Worm (Caenorhabditis elegans) whole organism, L2 larva: ENCODE results near the gene dhs-6.

Experiments
- R02D3.7 ChIP-seq: fragments of 150-350 bp; optimal IDR thresholded peaks from 2 replicates; lab custom pipeline; 2014; ENCODE audit warnings: missing biosample characterization, missing genetic modification characterization
- Y55F3AM.14 ChIP-seq: fragments of 200-800 bp; sonication (Bioruptor generic); optimal IDR thresholded peaks from 2 replicates; lab custom pipeline; 2018; ENCODE audit warnings: mild to moderate bottlenecking, missing genetic modification characterization, missing compliant biosample characterization
- ZK546.5 ChIP-seq: sonication (generic microtip); optimal IDR thresholded peaks from 2 replicates; lab custom pipeline; 2017; ENCODE audit warnings: missing biosample characterization, missing genetic modification characterization
- aly-2 ChIP-seq: fragments of 150-350 bp; optimal IDR thresholded peaks from 2 replicates; lab custom pipeline; 2014; ENCODE audit warnings: missing biosample characterization, missing genetic modification characterization
- ama-1 ChIP-seq: fragments of 150-350 bp; optimal IDR thresholded peaks from 2 replicates; lab custom pipeline; 2018; ENCODE audit warnings: inconsistent platforms
- blmp-1 ChIP-seq: sonication (generic microtip); optimal IDR thresholded peaks from 2 replicates; lab custom pipeline; 2017; ENCODE audit warnings: missing genetic modification characterization, mild to moderate bottlenecking, missing compliant biosample characterization, antibody characterized with exemption, moderate library complexity; ENCODE audit not compliant: insufficient read depth
- ceh-16 ChIP-seq: fragments of 150-350 bp; optimal IDR thresholded peaks from 2 replicates; lab custom pipeline; 2014; ENCODE audit warnings: missing biosample characterization, missing genetic modification characterization
- ceh-82 ChIP-seq: fragments of 150-350 bp; optimal IDR thresholded peaks from 2 replicates; lab custom pipeline; 2014; ENCODE audit warnings: missing biosample characterization, missing genetic modification characterization
- dmd-4 ChIP-seq: sonication (generic microtip); optimal IDR thresholded peaks from 2 replicates; lab custom pipeline; 2017; ENCODE audit warnings: missing biosample characterization, missing genetic modification characterization
- egl-27 ChIP-seq: sonication (generic microtip); optimal IDR thresholded peaks from 3 replicates; lab custom pipeline; 2017; ENCODE audit warnings: missing biosample characterization, missing genetic modification reagents, missing genetic modification characterization
- elt-1 ChIP-seq: fragments of 150-350 bp; optimal IDR thresholded peaks from 2 replicates; lab custom pipeline; 2014; ENCODE audit warnings: missing biosample characterization, missing genetic modification characterization
- fos-1 ChIP-seq: fragments of 150-350 bp; optimal IDR thresholded peaks from 2 replicates; lab custom pipeline; 2014; ENCODE audit warnings: missing biosample characterization, missing genetic modification characterization
- gmeb-1 ChIP-seq: fragments of 150-350 bp; optimal IDR thresholded peaks from 2 replicates; lab custom pipeline; 2014; ENCODE audit warnings: missing biosample characterization, missing genetic modification characterization
- lin-13 ChIP-seq: fragments of 150-350 bp; optimal IDR thresholded peaks from 2 replicates; lab custom pipeline; 2014; ENCODE audit warnings: missing biosample characterization, missing genetic modification reagents, missing genetic modification characterization
- lin-39 ChIP-seq: fragments of 150-350 bp; optimal IDR thresholded peaks from 2 replicates; lab custom pipeline; 2014; ENCODE audit warnings: missing biosample characterization, missing genetic modification reagents, missing genetic modification characterization
- lsy-2 ChIP-seq, 2 experiments: fragments of 150-350 bp in 1 of 2; sonication (generic microtip) in 1 of 2; optimal IDR thresholded peaks; 2 replicates each; lab custom pipeline; 2014 to 2017; ENCODE audit warnings: missing biosample characterization in 2 of 2, missing genetic modification characterization in 2 of 2
- mab-5 ChIP-seq: fragments of 150-350 bp; optimal IDR thresholded peaks from 2 replicates; lab custom pipeline; 2014; ENCODE audit warnings: missing biosample characterization, missing genetic modification characterization
- mbf-1 ChIP-seq: sonication (generic microtip); optimal IDR thresholded peaks from 2 replicates; lab custom pipeline; 2017; ENCODE audit warnings: missing biosample characterization, missing genetic modification characterization
- mdl-1 ChIP-seq, 2 experiments: fragments of 150-350 bp in 1 of 2; sonication (generic microtip) in 1 of 2; optimal IDR thresholded peaks; 2 replicates each; lab custom pipeline; 2017; ENCODE audit warnings: missing biosample characterization in 2 of 2, missing genetic modification characterization in 2 of 2
- nhr-10 ChIP-seq: sonication (generic microtip); optimal IDR thresholded peaks from 2 replicates; lab custom pipeline; 2017; ENCODE audit warnings: missing biosample characterization, missing genetic modification characterization
- nhr-11 ChIP-seq: fragments of 150-350 bp; optimal IDR thresholded peaks from 2 replicates; lab custom pipeline; 2014; ENCODE audit warnings: missing biosample characterization, missing genetic modification characterization
- nhr-129 ChIP-seq: fragments of 150-350 bp; optimal IDR thresholded peaks from 2 replicates; lab custom pipeline; 2014; ENCODE audit warnings: missing biosample characterization, missing genetic modification characterization
- nhr-21 ChIP-seq: fragments of 150-350 bp; optimal IDR thresholded peaks from 2 replicates; lab custom pipeline; 2014; ENCODE audit warnings: missing biosample characterization, missing genetic modification characterization
- nhr-237 ChIP-seq: fragments of 150-350 bp; optimal IDR thresholded peaks from 2 replicates; lab custom pipeline; 2014; ENCODE audit warnings: missing biosample characterization, missing genetic modification characterization
- nhr-25 ChIP-seq: fragments of 150-350 bp; sonication (generic microtip); optimal IDR thresholded peaks from 3 replicates; lab custom pipeline; 2014; ENCODE audit warnings: missing biosample characterization, missing genetic modification characterization
- sem-4 ChIP-seq: fragments of 150-350 bp; optimal IDR thresholded peaks from 2 replicates; lab custom pipeline; 2014; ENCODE audit warnings: missing biosample characterization, missing genetic modification reagents, missing genetic modification characterization
- sma-3 ChIP-seq: sonication (generic microtip); optimal IDR thresholded peaks from 2 replicates; lab custom pipeline; 2016; ENCODE audit warnings: missing genetic modification reagents, missing genetic modification characterization, missing compliant biosample characterization
- sma-9 ChIP-seq, 2 experiments: fragments of 150-350 bp in 1 of 2; sonication (generic microtip) in 1 of 2; optimal IDR thresholded peaks; 2 replicates each; lab custom pipeline; 2014 to 2016; ENCODE audit warnings: missing genetic modification characterization in 2 of 2, mild to moderate bottlenecking in 1 of 2, missing biosample characterization in 1 of 2, missing compliant biosample characterization in 1 of 2, missing genetic modification reagents in 1 of 2, moderate library complexity in 1 of 2
- snpc-4 ChIP-seq: fragments of 150-350 bp; optimal IDR thresholded peaks from 2 replicates; lab custom pipeline; 2014; ENCODE audit warnings: missing biosample characterization, missing genetic modification characterization
- unc-39 ChIP-seq: fragments of 150-350 bp; optimal IDR thresholded peaks from 2 replicates; lab custom pipeline; 2014; ENCODE audit warnings: missing biosample characterization, missing genetic modification characterization
- unc-55 ChIP-seq: fragments of 150-350 bp; sonication (generic microtip); optimal IDR thresholded peaks from 3 replicates; lab custom pipeline; 2014; ENCODE audit warnings: missing biosample characterization, missing genetic modification reagents, missing genetic modification characterization
- unc-62 ChIP-seq: fragments of 150-350 bp; optimal IDR thresholded peaks from 2 replicates; lab custom pipeline; 2014; ENCODE audit warnings: missing biosample characterization, missing genetic modification reagents, missing genetic modification characterization
- zag-1 ChIP-seq: fragments of 150-350 bp; optimal IDR thresholded peaks from 2 replicates; lab custom pipeline; 2014; ENCODE audit warnings: missing biosample characterization, missing genetic modification characterization
- ztf-1 ChIP-seq: fragments of 200-800 bp; sonication (Bioruptor generic); conservative IDR thresholded peaks from 2 replicates; pipeline ENCODE4 v1.3.6; 2022; ENCODE audit warnings: missing genetic modification characterization, missing compliant biosample characterization
- ztf-11 ChIP-seq: sonication (generic microtip); optimal IDR thresholded peaks from 2 replicates; lab custom pipeline; 2017; ENCODE audit warnings: missing biosample characterization, missing genetic modification characterization
- ztf-4 ChIP-seq: fragments of 150-350 bp; optimal IDR thresholded peaks from 2 replicates; lab custom pipeline; 2014; ENCODE audit warnings: missing biosample characterization, missing genetic modification characterization

The dhs-6 gene

ce11 chrII:5660736-5661734 is 41.9 kb upstream of the dhs-6 start, which contains the start of the genes ift-43 and mdt-26 (continued):
- peak; percentile 81 for TF ChIP-seq egl-27 (tag; lab: Kevin White, UChicago)
- TF ChIP-seq ztf-1 (GFP tag; lab: Robert Waterston, UW): no peak
- peak; percentile 81 for TF ChIP-seq ceh-16 (tag; lab: Kevin White, UChicago)
- peak; percentile 78 for TF ChIP-seq unc-55 (GFP tag; lab: Kevin White, UChicago)
- TF ChIP-seq nhr-11 (tag; lab: Kevin White, UChicago): no peak
- no peak for TF ChIP-seq R02D3.7 (tag; lab: Kevin White, UChicago)
- TF ChIP-seq sem-4 (tag; lab: Kevin White, UChicago): peak; percentile 67
- no peak for TF ChIP-seq ztf-11 (tag; lab: Kevin White, UChicago)
- TF ChIP-seq gmeb-1: peak; percentile 57
- no peak for TF ChIP-seq aly-2 (tag; lab: Kevin White, UChicago)
- TF ChIP-seq nhr-129 (tag; lab: Kevin White, UChicago): peak; percentile 62
- TF ChIP-seq nhr-10 (tag; lab: Kevin White, UChicago): peak; percentile 72
- no peak for TF ChIP-seq unc-62
- TF ChIP-seq nhr-21 (tag; lab: Kevin White, UChicago): peak; percentile 78
- TF ChIP-seq dmd-4: no peak
- peak; percentile 78 to 88 for TF ChIP-seq lsy-2 (tag; optimal IDR thresholded peaks at IDR 0.05; lab: Kevin White, UChicago)
- TF ChIP-seq ztf-4 (tag; lab: Kevin White, UChicago): peak; percentile 73
- TF ChIP-seq unc-39: peak; percentile 8
- TF ChIP-seq mbf-1 (tag; lab: Kevin White, UChicago): no peak
- TF ChIP-seq, all 48 proteins: peak for 30

ce11 chrII:5660155-5660554 is 41.0 kb upstream of the dhs-6 start:
- TF ChIP-seq blmp-1 (tag; lab: Kevin White, UChicago): no peak
- TF ChIP-seq gmeb-1: no peak
- no peak for TF ChIP-seq R02D3.7 (tag; lab: Kevin White, UChicago)
- TF ChIP-seq ztf-4 (tag; lab: Kevin White, UChicago): no peak
- TF ChIP-seq sem-4 (tag; lab: Kevin White, UChicago): no peak
- TF ChIP-seq sma-9 (GFP tag; optimal IDR thresholded peaks at IDR 0.05; lab: Kevin White, UChicago): no peak
- no peak for TF ChIP-seq sma-9 (tag; optimal IDR thresholded peaks at IDR 0.05; lab: Kevin White, UChicago)
- no peak for TF ChIP-seq zag-1
- no peak for TF ChIP-seq fos-1
- TF ChIP-seq mab-5: no peak
- TF ChIP-seq ama-1 (lab: Kevin White, UChicago): no peak
- no peak for TF ChIP-seq Y55F3AM.14 (GFP tag; lab: Kevin White, UChicago)
- no peak for TF ChIP-seq lin-13 (GFP tag; lab: Kevin White, UChicago)
- TF ChIP-seq dmd-4: no peak
- TF ChIP-seq ztf-1 (GFP tag; lab: Robert Waterston, UW): no peak
- no peak for TF ChIP-seq nhr-25
- TF ChIP-seq nhr-10 (tag; lab: Kevin White, UChicago): no peak
- TF ChIP-seq egl-27 (tag; lab: Kevin White, UChicago): no peak
- no peak for TF ChIP-seq nhr-237 (tag; lab: Kevin White, UChicago)

- no peak for TF ChIP-seq aly-2 (tag; lab: Kevin White, UChicago)
- no peak for TF ChIP-seq snpc-4 (tag; lab: Kevin White, UChicago)
- no peak for TF ChIP-seq mab-5
- no peak for TF ChIP-seq nhr-129 (tag; lab: Kevin White, UChicago)
- no peak for TF ChIP-seq ceh-16 (tag; lab: Kevin White, UChicago)
- no peak for TF ChIP-seq ZK546.5 (tag; lab: Kevin White, UChicago)
- no peak for TF ChIP-seq ztf-4 (tag; lab: Kevin White, UChicago)
- TF ChIP-seq elt-1: no peak
- no peak for TF ChIP-seq R02D3.7 (tag; lab: Kevin White, UChicago)
- no peak for TF ChIP-seq egl-27 (tag; lab: Kevin White, UChicago)
- no peak for TF ChIP-seq Y55F3AM.14 (GFP tag; lab: Kevin White, UChicago)
- no peak for TF ChIP-seq sma-3
- no peak for TF ChIP-seq unc-62
- no peak for TF ChIP-seq lin-39 (tag; lab: Kevin White, UChicago)
- TF ChIP-seq nhr-11 (tag; lab: Kevin White, UChicago): no peak
- TF ChIP-seq nhr-25: no peak
- no peak for TF ChIP-seq ceh-82 (tag; lab: Kevin White, UChicago)
- no peak for TF ChIP-seq mdl-1 (tag; optimal IDR thresholded peaks at IDR 0.05; lab: Kevin White, UChicago)
- TF ChIP-seq, all 48 proteins: peak for 0
Measured at ce11 chrII:5659675-5660074, 40.6 kb upstream of the dhs-6 start, which contains the start of gene fut-3. Gene fut-3, minus strand, starts transcription at chrII:5659775.
